Worm (Caenorhabditis elegans) whole organism, L2 larva: ENCODE results near the gene mpz-5.

Source experiments
- C34F6.9 ChIP-seq: fragments of 150-350 bp; optimal IDR thresholded peaks from 2 replicates; lab custom pipeline; 2014; ENCODE audit warnings: missing biosample characterization, missing genetic modification characterization
- F13H6.1 ChIP-seq: sonication (generic microtip); optimal IDR thresholded peaks from 2 replicates; lab custom pipeline; 2016; ENCODE audit warnings: missing genetic modification characterization, missing compliant biosample characterization
- ZK546.5 ChIP-seq: sonication (generic microtip); optimal IDR thresholded peaks from 2 replicates; lab custom pipeline; 2017; ENCODE audit warnings: missing biosample characterization, missing genetic modification characterization
- alr-1 ChIP-seq: fragments of 150-350 bp; optimal IDR thresholded peaks from 2 replicates; lab custom pipeline; 2014; ENCODE audit warnings: missing biosample characterization, missing genetic modification characterization
- aly-2 ChIP-seq: fragments of 150-350 bp; optimal IDR thresholded peaks from 2 replicates; lab custom pipeline; 2014; ENCODE audit warnings: missing biosample characterization, missing genetic modification characterization
- ama-1 ChIP-seq: fragments of 150-350 bp; optimal IDR thresholded peaks from 2 replicates; lab custom pipeline; 2018; ENCODE audit warnings: inconsistent platforms
- blmp-1 ChIP-seq: sonication (generic microtip); optimal IDR thresholded peaks from 2 replicates; lab custom pipeline; 2017; ENCODE audit warnings: missing genetic modification characterization, mild to moderate bottlenecking, missing compliant biosample characterization, antibody characterized with exemption, moderate library complexity; ENCODE audit not compliant: insufficient read depth
- crh-2 ChIP-seq: sonication (generic microtip); optimal IDR thresholded peaks from 2 replicates; lab custom pipeline; 2017; ENCODE audit warnings: missing biosample characterization, missing genetic modification characterization
- dmd-4 ChIP-seq: sonication (generic microtip); optimal IDR thresholded peaks from 2 replicates; lab custom pipeline; 2017; ENCODE audit warnings: missing biosample characterization, missing genetic modification characterization
- egl-27 ChIP-seq: sonication (generic microtip); optimal IDR thresholded peaks from 3 replicates; lab custom pipeline; 2017; ENCODE audit warnings: missing biosample characterization, missing genetic modification reagents, missing genetic modification characterization
- elt-1 ChIP-seq: fragments of 150-350 bp; optimal IDR thresholded peaks from 2 replicates; lab custom pipeline; 2014; ENCODE audit warnings: missing biosample characterization, missing genetic modification characterization
- elt-3 ChIP-seq: sonication (generic microtip); optimal IDR thresholded peaks from 2 replicates; lab custom pipeline; 2017; ENCODE audit warnings: missing biosample characterization, missing genetic modification characterization
- fos-1 ChIP-seq: fragments of 150-350 bp; optimal IDR thresholded peaks from 2 replicates; lab custom pipeline; 2014; ENCODE audit warnings: missing biosample characterization, missing genetic modification characterization
- gmeb-1 ChIP-seq: fragments of 150-350 bp; optimal IDR thresholded peaks from 2 replicates; lab custom pipeline; 2014; ENCODE audit warnings: missing biosample characterization, missing genetic modification characterization
- lin-11 ChIP-seq: fragments of 150-350 bp; sonication (generic microtip); optimal IDR thresholded peaks from 2 replicates; lab custom pipeline; 2014; ENCODE audit warnings: missing biosample characterization, missing genetic modification characterization, inconsistent platforms, mixed read lengths
- lin-13 ChIP-seq: fragments of 150-350 bp; optimal IDR thresholded peaks from 2 replicates; lab custom pipeline; 2014; ENCODE audit warnings: missing biosample characterization, missing genetic modification reagents, missing genetic modification characterization
- lin-39 ChIP-seq: fragments of 150-350 bp; optimal IDR thresholded peaks from 2 replicates; lab custom pipeline; 2014; ENCODE audit warnings: missing biosample characterization, missing genetic modification reagents, missing genetic modification characterization
- lsy-2 ChIP-seq, 2 experiments: fragments of 150-350 bp in 1 of 2; sonication (generic microtip) in 1 of 2; optimal IDR thresholded peaks; 2 replicates each; lab custom pipeline; 2014 to 2017; ENCODE audit warnings: missing biosample characterization in 2 of 2, missing genetic modification characterization in 2 of 2
- mab-5 ChIP-seq: fragments of 150-350 bp; optimal IDR thresholded peaks from 2 replicates; lab custom pipeline; 2014; ENCODE audit warnings: missing biosample characterization, missing genetic modification characterization
- mbf-1 ChIP-seq: sonication (generic microtip); optimal IDR thresholded peaks from 2 replicates; lab custom pipeline; 2017; ENCODE audit warnings: missing biosample characterization, missing genetic modification characterization
- mdl-1 ChIP-seq, 2 experiments: fragments of 150-350 bp in 1 of 2; sonication (generic microtip) in 1 of 2; optimal IDR thresholded peaks; 2 replicates each; lab custom pipeline; 2017; ENCODE audit warnings: missing biosample characterization in 2 of 2, missing genetic modification characterization in 2 of 2
- nhr-10 ChIP-seq: sonication (generic microtip); optimal IDR thresholded peaks from 2 replicates; lab custom pipeline; 2017; ENCODE audit warnings: missing biosample characterization, missing genetic modification characterization
- nhr-11 ChIP-seq: fragments of 150-350 bp; optimal IDR thresholded peaks from 2 replicates; lab custom pipeline; 2014; ENCODE audit warnings: missing biosample characterization, missing genetic modification characterization
- nhr-12 ChIP-seq: fragments of 150-350 bp; optimal IDR thresholded peaks from 2 replicates; lab custom pipeline; 2014; ENCODE audit warnings: missing biosample characterization, missing genetic modification characterization
- nhr-129 ChIP-seq: fragments of 150-350 bp; optimal IDR thresholded peaks from 2 replicates; lab custom pipeline; 2014; ENCODE audit warnings: missing biosample characterization, missing genetic modification characterization
- nhr-21 ChIP-seq: fragments of 150-350 bp; optimal IDR thresholded peaks from 2 replicates; lab custom pipeline; 2014; ENCODE audit warnings: missing biosample characterization, missing genetic modification characterization
- nhr-237 ChIP-seq: fragments of 150-350 bp; optimal IDR thresholded peaks from 2 replicates; lab custom pipeline; 2014; ENCODE audit warnings: missing biosample characterization, missing genetic modification characterization
- nhr-25 ChIP-seq: fragments of 150-350 bp; sonication (generic microtip); optimal IDR thresholded peaks from 3 replicates; lab custom pipeline; 2014; ENCODE audit warnings: missing biosample characterization, missing genetic modification characterization
- nhr-6 ChIP-seq: fragments of 150-350 bp; optimal IDR thresholded peaks from 2 replicates; lab custom pipeline; 2014; ENCODE audit warnings: missing biosample characterization, missing genetic modification characterization
- peb-1 ChIP-seq: fragments of 150-350 bp; optimal IDR thresholded peaks from 2 replicates; lab custom pipeline; 2014; ENCODE audit warnings: missing biosample characterization, missing genetic modification characterization
- sem-4 ChIP-seq: fragments of 150-350 bp; optimal IDR thresholded peaks from 2 replicates; lab custom pipeline; 2014; ENCODE audit warnings: missing biosample characterization, missing genetic modification reagents, missing genetic modification characterization
- sma-3 ChIP-seq: sonication (generic microtip); optimal IDR thresholded peaks from 2 replicates; lab custom pipeline; 2016; ENCODE audit warnings: missing genetic modification reagents, missing genetic modification characterization, missing compliant biosample characterization
- sma-9 ChIP-seq, 2 experiments: fragments of 150-350 bp in 1 of 2; sonication (generic microtip) in 1 of 2; optimal IDR thresholded peaks; 2 replicates each; lab custom pipeline; 2014 to 2016; ENCODE audit warnings: missing genetic modification characterization in 2 of 2, mild to moderate bottlenecking in 1 of 2, missing biosample characterization in 1 of 2, missing compliant biosample characterization in 1 of 2, missing genetic modification reagents in 1 of 2, moderate library complexity in 1 of 2
- unc-39 ChIP-seq: fragments of 150-350 bp; optimal IDR thresholded peaks from 2 replicates; lab custom pipeline; 2014; ENCODE audit warnings: missing biosample characterization, missing genetic modification characterization
- unc-55 ChIP-seq: fragments of 150-350 bp; sonication (generic microtip); optimal IDR thresholded peaks from 3 replicates; lab custom pipeline; 2014; ENCODE audit warnings: missing biosample characterization, missing genetic modification reagents, missing genetic modification characterization
- zag-1 ChIP-seq: fragments of 150-350 bp; optimal IDR thresholded peaks from 2 replicates; lab custom pipeline; 2014; ENCODE audit warnings: missing biosample characterization, missing genetic modification characterization
- ztf-1 ChIP-seq: fragments of 200-800 bp; sonication (Bioruptor generic); conservative IDR thresholded peaks from 2 replicates; pipeline ENCODE4 v1.3.6; 2022; ENCODE audit warnings: missing genetic modification characterization, missing compliant biosample characterization
- ztf-4 ChIP-seq: fragments of 150-350 bp; optimal IDR thresholded peaks from 2 replicates; lab custom pipeline; 2014; ENCODE audit warnings: missing biosample characterization, missing genetic modification characterization

The mpz-5 gene

ce11 chrIV:10373772-10374288, at the start of gene mpz-5:
Gene mpz-5, minus strand, starts transcription at chrIV:10373822.
- TF ChIP-seq mdl-1 (tag; optimal IDR thresholded peaks at IDR 0.05; lab: Kevin White, UChicago) (no peak), egl-27 (peak; percentile 46), blmp-1 (tag; lab: Kevin White, UChicago) (no peak), nhr-129 (peak; percentile 48), ztf-1 (GFP tag; lab: Robert Waterston, UW) (no peak), dmd-4 (tag; lab: Kevin White, UChicago) (no peak), elt-1 (tag; lab: Kevin White, UChicago) (no peak), unc-39 (no peak), unc-55 (GFP tag; lab: Kevin White, UChicago) (peak; percentile 78), nhr-21 (peak; percentile 17), fos-1 (peak; percentile 46), elt-3 (tag; lab: Kevin White, UChicago) (no peak), nhr-237 (tag; lab: Kevin White, UChicago) (no peak), zag-1 (tag; lab: Kevin White, UChicago) (no peak), sma-9 (GFP tag; optimal IDR thresholded peaks at IDR 0.05; lab: Kevin White, UChicago) (peak; percentile 38), sma-9 (tag; optimal IDR thresholded peaks at IDR 0.05; lab: Kevin White, UChicago) (no peak), nhr-10 (no peak), ZK546.5 (tag; lab: Kevin White, UChicago) (no peak), F13H6.1 (tag; lab: Kevin White, UChicago) (peak; percentile 52), mbf-1 (tag; lab: Kevin White, UChicago) (no peak), crh-2 (peak; percentile 94), nhr-12 (tag; lab: Kevin White, UChicago) (no peak), peb-1 (tag; lab: Kevin White, UChicago) (no peak), ztf-4 (no peak), sma-3 (GFP tag; lab: Kevin White, UChicago) (peak; percentile 68), alr-1 (no peak), lin-11 (peak; percentile 47), lin-39 (no peak), C34F6.9 (tag; lab: Kevin White, UChicago) (peak; percentile 92), lin-13 (GFP tag; lab: Kevin White, UChicago) (peak; percentile 71), mab-5 (peak; percentile 17), nhr-11 (tag; lab: Kevin White, UChicago) (no peak), gmeb-1 (tag; lab: Kevin White, UChicago) (peak; percentile 83), aly-2 (no peak), sem-4 (tag; lab: Kevin White, UChicago) (peak; percentile 9), nhr-6 (tag; lab: Kevin White, UChicago) (peak; percentile 43), lsy-2 (tag; optimal IDR thresholded peaks at IDR 0.05; lab: Kevin White, UChicago) (peak; percentile 72 to 87), ama-1 (lab: Kevin White, UChicago) (peak; percentile 9), nhr-25 (tag; lab: Kevin White, UChicago) (peak; percentile 80)
- TF ChIP-seq, all 48 proteins: peak for 19

- peak; percentile 38 for TF ChIP-seq F13H6.1 (tag; lab: Kevin White, UChicago)
- TF ChIP-seq aly-2: no peak
- TF ChIP-seq elt-3 (tag; lab: Kevin White, UChicago): no peak
Observed at ce11 chrIV:10422230-10422629, 48.6 kb upstream of the mpz-5 start.

- TF ChIP-seq sem-4 (tag; lab: Kevin White, UChicago) (no peak), alr-1 (no peak), blmp-1 (tag; lab: Kevin White, UChicago) (peak; percentile 41), nhr-129 (peak; percentile 18), elt-3 (tag; lab: Kevin White, UChicago) (no peak)
Observed at ce11 chrIV:10421256-10421655, 47.6 kb upstream of the mpz-5 start.

- TF ChIP-seq fos-1: peak; percentile 71
- no peak for TF ChIP-seq sma-9 (GFP tag; optimal IDR thresholded peaks at IDR 0.05; lab: Kevin White, UChicago)
- no peak for TF ChIP-seq sma-9 (tag; optimal IDR thresholded peaks at IDR 0.05; lab: Kevin White, UChicago)
Observed at ce11 chrIV:10420440-10420839, 46.8 kb upstream of the mpz-5 start.
